Worm (Caenorhabditis elegans): Measurements from ENCODE around the gene K04C2.7.

K04C2.7 gene

DNA sequence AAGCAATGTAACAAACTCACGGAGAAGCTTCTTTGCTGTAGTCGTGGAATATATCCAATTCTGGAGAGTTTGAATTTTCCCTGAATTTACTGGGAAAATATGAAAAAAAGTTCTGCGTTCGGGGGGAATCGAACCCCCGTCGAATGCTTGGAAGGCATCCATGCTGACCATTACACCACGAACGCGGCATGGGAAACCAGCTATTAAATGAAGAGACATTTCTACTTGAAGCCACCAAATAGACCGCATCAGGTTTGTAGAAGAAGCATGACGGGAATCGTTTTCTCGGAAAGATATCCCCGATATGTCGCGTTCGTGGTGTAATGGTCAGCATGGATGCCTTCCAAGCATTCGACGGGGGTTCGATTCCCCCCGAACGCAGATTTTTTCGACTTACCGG is 7.6 kb downstream of the K04C2.7 start (continued):
- TF ChIP-seq nhr-102 (tag; optimal IDR thresholded peaks at IDR 0.05) (peak; percentile 49), ceh-32 (tag; optimal IDR thresholded peaks at IDR 0.05; ENCODE audit: poor library complexity) (no peak), ztf-11 (tag; optimal IDR thresholded peaks at IDR 0.05) (no peak), ceh-62 (tag; optimal IDR thresholded peaks at IDR 0.05) (no peak), lin-39 (tag; optimal IDR thresholded peaks at IDR 0.05) (no peak), F26F4.8 (GFP tag; conservative IDR thresholded peaks at IDR 0.05) (peak; percentile 73), hlh-30 (tag; optimal IDR thresholded peaks at IDR 0.05; ENCODE audit: insufficient read depth) (peak; percentile 43), gei-8 (GFP tag; optimal IDR thresholded peaks at IDR 0.05) (no peak), set-16 (GFP tag; IDR thresholded peaks at IDR 0.05) (no peak), lim-7 (GFP tag; IDR thresholded peaks at IDR 0.05) (peak; percentile 87), dmd-8 (GFP tag; IDR thresholded peaks at IDR 0.05) (peak; percentile 81), nhr-10 (tag; optimal IDR thresholded peaks at IDR 0.05) (no peak), nhr-42 (GFP tag; IDR thresholded peaks at IDR 0.05) (no peak; the same call in 1 of the 2 replicates), aly-2 (tag; optimal IDR thresholded peaks at IDR 0.05) (no peak), T26A8.4 (GFP tag; IDR thresholded peaks at IDR 0.05) (peak; percentile 80), zfp-2 (tag; optimal IDR thresholded peaks at IDR 0.05) (peak; percentile 24), madf-5 (GFP tag; IDR thresholded peaks at IDR 0.05) (peak; percentile 28 to 86; a peak in 2 of 4 replicates), mdl-1 (tag; optimal IDR thresholded peaks at IDR 0.05) (peak in 1 of 2 experiments; percentile 40), spr-3 (GFP tag; optimal IDR thresholded peaks at IDR 0.05) (peak; percentile 19), mes-2 (tag; optimal IDR thresholded peaks at IDR 0.05; ENCODE audit: poor library complexity, severe bottlenecking) (peak; percentile 60), lsy-2 (tag; optimal IDR thresholded peaks at IDR 0.05) (peak in 1 of 2 experiments; percentile 48), spr-1 (tag; optimal IDR thresholded peaks at IDR 0.05) (no peak), mep-1 (tag; optimal IDR thresholded peaks at IDR 0.05) (peak; percentile 46), unc-39 (tag; optimal IDR thresholded peaks at IDR 0.05) (no peak), skn-1 (tag; optimal IDR thresholded peaks at IDR 0.05) (no peak), zag-1 (tag; optimal IDR thresholded peaks at IDR 0.05) (no peak), nhr-25 (tag; optimal IDR thresholded peaks at IDR 0.05; ENCODE audit: borderline replicate concordance, insufficient read depth) (peak; percentile 56), F49E8.2 (tag; optimal IDR thresholded peaks at IDR 0.05; ENCODE audit: borderline replicate concordance) (peak; percentile 33), zip-2 (tag; optimal IDR thresholded peaks at IDR 0.05) (peak; percentile 66)

DNA sequence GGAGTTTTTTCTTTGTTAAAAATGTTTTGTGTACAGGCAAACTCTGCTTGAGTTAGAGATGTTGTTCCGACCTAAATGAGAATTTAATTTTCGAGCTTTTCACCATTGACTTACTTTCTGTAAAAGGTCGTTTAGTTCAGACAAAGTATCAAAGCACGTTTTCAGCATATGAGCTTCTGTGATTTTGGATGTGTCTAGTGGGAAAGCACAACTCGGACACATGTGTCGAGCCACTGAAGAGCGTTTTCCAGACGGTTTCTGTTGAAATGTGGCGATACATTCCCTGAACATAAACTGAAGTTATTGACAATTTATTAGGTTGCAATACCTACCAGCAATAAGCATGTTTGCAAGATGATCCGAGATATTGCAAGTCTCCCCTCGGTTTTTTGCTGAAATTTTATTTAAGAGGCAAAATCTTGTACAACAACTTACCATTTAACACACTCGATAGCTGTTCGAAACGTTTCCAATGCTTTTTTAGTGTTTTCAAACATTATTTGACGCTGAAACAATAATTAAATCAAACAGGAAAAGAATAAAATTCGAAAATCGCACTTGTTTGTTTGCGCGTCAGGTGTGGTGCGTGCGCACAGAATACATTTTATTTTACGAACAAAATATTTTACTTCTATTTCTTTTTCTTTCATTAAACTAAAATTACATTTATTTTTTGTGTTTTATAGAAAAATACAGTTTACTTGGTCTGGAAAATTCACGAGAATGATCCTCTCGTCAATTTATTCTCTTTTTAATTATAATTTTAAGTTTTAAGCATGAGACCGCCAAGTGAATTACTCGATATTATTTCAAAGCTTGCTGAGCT is 8.3 kb downstream of the K04C2.7 start, which contains the start of the genes brd-1 and K04C2.2:
brd-1 (minus strand) TSS at position 506 of the 826 bp plus-strand sequence.
K04C2.2 (plus strand) TSS at position 776 of the 826 bp plus-strand sequence.
- TF ChIP-seq lsy-2 (tag; optimal IDR thresholded peaks at IDR 0.05) (peak in 1 of 2 experiments; percentile 28), ces-1 (GFP tag; optimal IDR thresholded peaks at IDR 0.05) (no peak), D1046.2 (GFP tag; IDR thresholded peaks at IDR 0.05) (no peak), mes-2 (tag; optimal IDR thresholded peaks at IDR 0.05; ENCODE audit: poor library complexity, severe bottlenecking) (peak; percentile 45), aha-1 (tag) (peak; percentile 95), dpl-1 (GFP tag; optimal IDR thresholded peaks at IDR 0.05) (peak; percentile 68)

DNA sequence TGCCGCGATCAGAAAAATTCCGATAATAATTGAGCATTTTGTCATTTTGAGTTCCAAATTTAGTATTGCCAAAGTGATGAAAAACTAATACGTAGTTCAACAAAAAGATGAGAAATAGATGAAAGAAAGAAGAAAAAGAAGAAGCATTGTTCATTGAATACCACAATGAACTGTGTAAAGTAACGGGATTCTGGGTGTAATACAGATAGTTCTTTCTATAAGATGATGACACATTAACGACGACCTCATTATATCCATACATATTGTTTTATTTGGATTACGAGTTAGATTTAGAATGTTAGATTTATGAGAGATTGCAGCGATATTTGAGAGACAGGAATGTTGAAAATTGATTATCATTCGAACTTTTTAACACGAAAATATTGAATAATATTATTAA is 10.7 kb downstream of the K04C2.7 start, which contains the start of gene K04C2.5:
K04C2.5 (minus strand) TSS at position 101 of the 400 bp plus-strand sequence.
- TF ChIP-seq ceh-62 (tag; optimal IDR thresholded peaks at IDR 0.05), result no peak
- TF ChIP-seq tag-97 (GFP tag; IDR thresholded peaks at IDR 0.05), result no peak
- no peak for TF ChIP-seq set-16 (GFP tag; IDR thresholded peaks at IDR 0.05)
- TF ChIP-seq ztf-7 (tag; optimal IDR thresholded peaks at IDR 0.05), result no peak
- no peak for TF ChIP-seq snpc-4 (tag; optimal IDR thresholded peaks at IDR 0.05)
- TF ChIP-seq duxl-1 (tag; optimal IDR thresholded peaks at IDR 0.05; ENCODE audit: poor library complexity), result no peak
- TF ChIP-seq zip-11 (GFP tag; IDR thresholded peaks at IDR 0.05), result no peak
- TF ChIP-seq lim-7 (GFP tag; IDR thresholded peaks at IDR 0.05), result no peak
- no peak for TF ChIP-seq dve-1 (tag; optimal IDR thresholded peaks at IDR 0.05; ENCODE audit: insufficient read depth)
- TF ChIP-seq ceh-28 (tag; optimal IDR thresholded peaks at IDR 0.05), result no peak
